Fruit fly (Drosophila melanogaster): ENCODE measurements around the gene GstD6.
A peak's percentile ranks its signal among the peaks of the same experiment; 100 is the strongest.

GstD6 gene

DNA sequence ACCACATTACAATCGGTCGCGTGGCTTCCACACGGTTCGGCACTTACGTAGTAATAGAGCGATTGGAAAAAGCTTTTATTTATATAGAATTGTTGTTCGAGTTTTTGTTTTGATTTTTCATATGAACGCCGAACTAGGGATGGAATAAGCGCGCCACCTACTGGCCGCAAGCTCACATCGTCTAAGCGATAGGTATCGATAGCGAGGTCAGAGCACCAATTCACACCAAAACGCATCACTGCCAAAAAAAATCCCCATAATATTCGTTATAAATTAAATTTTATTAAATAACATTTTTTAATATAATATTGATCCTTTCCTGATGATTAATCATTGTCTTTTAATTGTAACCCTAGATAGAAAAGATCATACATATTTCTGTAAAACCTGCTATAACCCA, 26.4 kb upstream of the GstD6 start, which contains the start of gene CG10038 (continued):
- TF ChIP-seq Poxn (GFP tag; IDR thresholded peaks at IDR 0.05) (no peak), Gug (GFP tag; IDR thresholded peaks at IDR 0.05) (peak; percentile 62; the same call in 2 of the 4 replicates), CG14667 (GFP tag; IDR thresholded peaks at IDR 0.05) (no peak), sima (GFP tag; optimal IDR thresholded peaks at IDR 0.05) (no peak), CG18262 (tag; optimal IDR thresholded peaks at IDR 0.05) (peak; percentile 27), CG6254 (GFP tag; optimal IDR thresholded peaks at IDR 0.05) (no peak), pb (GFP tag; optimal IDR thresholded peaks at IDR 0.05) (no peak), CG14965 (GFP tag; optimal IDR thresholded peaks at IDR 0.05; ENCODE audit: borderline replicate concordance) (no peak), toy (GFP tag; IDR thresholded peaks at IDR 0.05) (no peak), Usf (GFP tag; optimal IDR thresholded peaks at IDR 0.05) (no peak), Sin3A (optimal IDR thresholded peaks at IDR 0.05) (peak; percentile 30), CG8290 (GFP tag; optimal IDR thresholded peaks at IDR 0.05) (peak; percentile 42), CG8290 (tag; optimal IDR thresholded peaks at IDR 0.05) (no peak), Max (GFP tag; optimal IDR thresholded peaks at IDR 0.05) (peak; percentile 18), knrl (GFP tag; IDR thresholded peaks at IDR 0.05; ENCODE audit: partially characterized antibody) (peak; percentile 96), tio (GFP tag; optimal IDR thresholded peaks at IDR 0.05) (no peak), ken (GFP tag; IDR thresholded peaks at IDR 0.05) (no peak), luna (GFP tag; optimal IDR thresholded peaks at IDR 0.05) (no peak), tin (GFP tag; optimal IDR thresholded peaks at IDR 0.05) (peak; percentile 56), cg (GFP tag; optimal IDR thresholded peaks at IDR 0.05) (no peak), ac (GFP tag; optimal IDR thresholded peaks at IDR 0.05) (no peak), nerfin-1 (tag; optimal IDR thresholded peaks at IDR 0.05) (no peak), eyg (GFP tag; optimal IDR thresholded peaks at IDR 0.05) (no peak), CG11085 (GFP tag; IDR thresholded peaks at IDR 0.05) (no peak; the same call in 1 of the 2 replicates), hbn (GFP tag; IDR thresholded peaks at IDR 0.05; ENCODE audit: partially characterized antibody) (peak; percentile 90), CG14050 (GFP tag; IDR thresholded peaks at IDR 0.05) (no peak), lbe (GFP tag; optimal IDR thresholded peaks at IDR 0.05) (peak; percentile 37), Doc2 (GFP tag; IDR thresholded peaks at IDR 0.05) (no peak), CG11504 (tag; optimal IDR thresholded peaks at IDR 0.05) (peak; percentile 61), CG12219 (GFP tag; optimal IDR thresholded peaks at IDR 0.05) (no peak), CG10565 (GFP tag; optimal IDR thresholded peaks at IDR 0.05) (no peak), vfl (GFP tag; optimal IDR thresholded peaks at IDR 0.05) (no peak), Ada2b (GFP tag; IDR thresholded peaks at IDR 0.05) (no peak), CG4360 (GFP tag; IDR thresholded peaks at IDR 0.05) (0 out of 2 replicates have a peak, but pooled peaks have one; percentile 26), CG1024 (GFP tag; IDR thresholded peaks at IDR 0.05) (no peak), Atf-2 (GFP tag; optimal IDR thresholded peaks at IDR 0.05) (no peak), mam (GFP tag; optimal IDR thresholded peaks at IDR 0.05) (peak; percentile 45), CG8924 (tag; optimal IDR thresholded peaks at IDR 0.05) (peak; percentile 6), CG7271 (tag; optimal IDR thresholded peaks at IDR 0.05) (no peak), CG12744 (GFP tag; optimal IDR thresholded peaks at IDR 0.05) (no peak), p53 (GFP tag; optimal IDR thresholded peaks at IDR 0.05) (no peak), CG17186 (GFP tag; optimal IDR thresholded peaks at IDR 0.05) (peak; percentile 35), D (optimal IDR thresholded peaks at IDR 0.05) (no peak), D (GFP tag; optimal IDR thresholded peaks at IDR 0.05) (no peak), br (optimal IDR thresholded peaks at IDR 0.05) (no peak), dimm (GFP tag; IDR thresholded peaks at IDR 0.05) (no peak), klu (GFP tag; IDR thresholded peaks at IDR 0.05) (no peak), Taf1 (GFP tag; IDR thresholded peaks at IDR 0.05) (no peak), CG2712 (tag; optimal IDR thresholded peaks at IDR 0.05) (peak; percentile 61), repo (GFP tag; optimal IDR thresholded peaks at IDR 0.05) (no peak), lov (optimal IDR thresholded peaks at IDR 0.05) (no peak), lov (GFP tag; IDR thresholded peaks at IDR 0.05) (no peak), E2f2 (GFP tag; IDR thresholded peaks at IDR 0.05) (peak; percentile 71), ranshi (GFP tag; IDR thresholded peaks at IDR 0.05) (no peak), BtbVII (GFP tag; optimal IDR thresholded peaks at IDR 0.05) (no peak)
